Fruit fly (Drosophila melanogaster): ENCODE results near the gene DIP-beta.

- TF ChIP-seq Gug (GFP tag; IDR thresholded peaks at IDR 0.05) (no peak), Sox15 (GFP tag; optimal IDR thresholded peaks at IDR 0.05) (no peak), CG7368 (GFP tag; optimal IDR thresholded peaks at IDR 0.05) (peak; percentile 33), OdsH (GFP tag; optimal IDR thresholded peaks at IDR 0.05) (no peak), pdm3 (GFP tag; optimal IDR thresholded peaks at IDR 0.05) (no peak), CG6808 (GFP tag; optimal IDR thresholded peaks at IDR 0.05) (no peak), CG32006 (GFP tag; optimal IDR thresholded peaks at IDR 0.05) (no peak), CG11902 (GFP tag; optimal IDR thresholded peaks at IDR 0.05) (peak; percentile 8), svp (GFP tag) (no peak), lz (GFP tag; optimal IDR thresholded peaks at IDR 0.05) (peak; percentile 31), Sox102F (GFP tag; optimal IDR thresholded peaks at IDR 0.05) (no peak), net (GFP tag; optimal IDR thresholded peaks at IDR 0.05) (no peak), vri (GFP tag; optimal IDR thresholded peaks at IDR 0.05) (no peak), Sox14 (GFP tag; optimal IDR thresholded peaks at IDR 0.05) (peak; percentile 40)
Observed at dm6 chrX:21373659-21374426, 83.7 kb downstream of the DIP-beta start, which contains the start of gene slgA.

Data from whole organism, prepupa.